Fruit fly (Drosophila melanogaster) whole organism, embryonic: ENCODE measurements around the gene CG12054.
A peak's percentile ranks its signal among the peaks of the same experiment; 100 is the strongest.

ENCODE experiments used
- Aef1 ChIP-seq: fragments of 200-800 bp; sonication (Bioruptor generic); IDR thresholded peaks from 3 replicates; pipeline ENCODE4 v1.3.6; 2022; ENCODE audit warnings: missing biosample characterization, missing genetic modification characterization
- Antp ChIP-seq: fragments of 200-800 bp; sonication (Bioruptor generic); optimal IDR thresholded peaks from 3 replicates; lab custom pipeline; 2016; ENCODE audit warnings: missing biosample characterization, missing genetic modification characterization
- Asciz ChIP-seq: fragments of 200-800 bp; sonication (Bioruptor generic); optimal IDR thresholded peaks from 2 replicates; lab custom pipeline; 2017; ENCODE audit warnings: missing biosample characterization, mild to moderate bottlenecking, missing genetic modification characterization, missing genetic modification reagents
- Bgb ChIP-seq: fragments of 200-800 bp; sonication (Bioruptor generic); IDR thresholded peaks from 2 replicates; pipeline ENCODE4 v1.3.6; 2022; ENCODE audit warnings: missing biosample characterization, missing genetic modification characterization; ENCODE audit not compliant: partially characterized antibody
- CG12071 ChIP-seq: fragments of 200-800 bp; sonication (Bioruptor generic); optimal IDR thresholded peaks from 3 replicates; lab custom pipeline; 2018; ENCODE audit warnings: missing biosample characterization, mild to moderate bottlenecking, missing genetic modification characterization
- CG13775 ChIP-seq: fragments of 200-800 bp; sonication (Bioruptor generic); optimal IDR thresholded peaks from 3 replicates; lab custom pipeline; 2017; ENCODE audit warnings: missing biosample characterization, mild to moderate bottlenecking, missing genetic modification characterization
- CG14860 ChIP-seq: fragments of 200-800 bp; sonication (Bioruptor generic); IDR thresholded peaks from 3 replicates; pipeline ENCODE4 v1.3.6; 2022; ENCODE audit warnings: missing biosample characterization, missing genetic modification characterization; ENCODE audit not compliant: partially characterized antibody
- CG15011 ChIP-seq: fragments of 200-800 bp; sonication (Bioruptor generic); optimal IDR thresholded peaks from 3 replicates; lab custom pipeline; 2018; ENCODE audit warnings: missing biosample characterization, mild to moderate bottlenecking, missing genetic modification characterization
- CG15514 ChIP-seq: fragments of 200-800 bp; sonication (Bioruptor generic); optimal IDR thresholded peaks from 3 replicates; lab custom pipeline; 2017; ENCODE audit warnings: missing biosample characterization, missing genetic modification characterization, mild to moderate bottlenecking, moderate library complexity, missing genetic modification reagents
- CG18599 ChIP-seq: fragments of 200-800 bp; sonication (Bioruptor generic); optimal IDR thresholded peaks from 3 replicates; lab custom pipeline; 2017; ENCODE audit warnings: missing biosample characterization, missing genetic modification characterization, mild to moderate bottlenecking, moderate library complexity, missing genetic modification reagents
- CG2116 ChIP-seq: fragments of 200-800 bp; sonication (Bioruptor generic); optimal IDR thresholded peaks from 3 replicates; lab custom pipeline; 2018; ENCODE audit warnings: missing biosample characterization, mild to moderate bottlenecking, missing genetic modification characterization
- CG2889 ChIP-seq: fragments of 200-800 bp; sonication (Bioruptor generic); IDR thresholded peaks from 3 replicates; pipeline ENCODE4 v1.3.6; 2022; ENCODE audit warnings: missing biosample characterization, missing genetic modification characterization
- CG32532 ChIP-seq: fragments of 200-800 bp; sonication (Bioruptor generic); IDR thresholded peaks from 2 replicates; pipeline ENCODE4 v1.3.6; 2022; ENCODE audit warnings: missing biosample characterization, missing genetic modification characterization
- CG4730 ChIP-seq: fragments of 200-800 bp; sonication (Bioruptor generic); IDR thresholded peaks from 2 replicates; pipeline ENCODE4 v1.3.6; 2022; ENCODE audit warnings: missing biosample characterization, missing genetic modification characterization
- CG4854 ChIP-seq: fragments of 200-800 bp; sonication (Bioruptor generic); optimal IDR thresholded peaks from 2 replicates; lab custom pipeline; 2016; ENCODE audit warnings: missing biosample characterization, missing genetic modification characterization, inconsistent platforms
- CG7556 ChIP-seq: fragments of 200-800 bp; sonication (Bioruptor generic); optimal IDR thresholded peaks from 2 replicates; lab custom pipeline; 2017; ENCODE audit warnings: missing biosample characterization, mild to moderate bottlenecking, missing genetic modification characterization
- CG7987 ChIP-seq: fragments of 200-800 bp; sonication (Bioruptor generic); optimal IDR thresholded peaks from 2 replicates; lab custom pipeline; 2018; ENCODE audit warnings: missing biosample characterization, mild to moderate bottlenecking, missing genetic modification characterization, moderate library complexity
- CG9727 ChIP-seq: fragments of 200-800 bp; sonication (Bioruptor generic); optimal IDR thresholded peaks from 3 replicates; lab custom pipeline; 2017; ENCODE audit warnings: missing biosample characterization, mild to moderate bottlenecking, missing genetic modification characterization
- CG9817 ChIP-seq: fragments of 200-800 bp; sonication (Bioruptor generic); optimal IDR thresholded peaks from 2 replicates; lab custom pipeline; 2018; ENCODE audit warnings: missing biosample characterization, mild to moderate bottlenecking, missing genetic modification characterization, moderate library complexity
- CG9932 ChIP-seq: fragments of 200-800 bp; sonication (Bioruptor generic); IDR thresholded peaks from 2 replicates; pipeline ENCODE4 v1.3.6; 2022; ENCODE audit warnings: missing biosample characterization, missing genetic modification characterization
- CoRest ChIP-seq: fragments of 200-800 bp; sonication (Bioruptor generic); optimal IDR thresholded peaks from 3 replicates; lab custom pipeline; 2018; ENCODE audit warnings: missing biosample characterization, mild to moderate bottlenecking, missing genetic modification characterization, moderate library complexity
- E2f1 ChIP-seq: fragments of 200-800 bp; sonication (Bioruptor generic); IDR thresholded peaks from 2 replicates; pipeline ENCODE4 v1.3.6; 2022; ENCODE audit warnings: missing biosample characterization, missing genetic modification characterization
- Fer3 ChIP-seq: fragments of 200-800 bp; sonication (Bioruptor generic); optimal IDR thresholded peaks from 2 replicates; lab custom pipeline; 2018; ENCODE audit warnings: missing biosample characterization, mild to moderate bottlenecking, missing genetic modification characterization, moderate library complexity
- HHEX ChIP-seq: fragments of 200-800 bp; sonication (Bioruptor generic); optimal IDR thresholded peaks from 3 replicates; lab custom pipeline; 2017; ENCODE audit warnings: missing biosample characterization, mild to moderate bottlenecking, missing genetic modification characterization, missing genetic modification reagents
- Med ChIP-seq: fragments of 200-800 bp; sonication (Bioruptor generic); peaks from one replicate; lab custom pipeline; 2016; ENCODE audit warnings: missing biosample characterization, missing genetic modification characterization, mild to moderate bottlenecking, inconsistent platforms, moderate library complexity
- Nf-YA ChIP-seq: fragments of 200-800 bp; sonication (Bioruptor generic); IDR thresholded peaks from 2 replicates; pipeline ENCODE4 v1.3.6; 2022; ENCODE audit warnings: missing biosample characterization, missing genetic modification characterization
- Optix ChIP-seq: fragments of 200-800 bp; sonication (Bioruptor generic); IDR thresholded peaks from 3 replicates; pipeline ENCODE4 v1.3.6; 2022; ENCODE audit warnings: missing biosample characterization, missing genetic modification characterization
- PHDP ChIP-seq: fragments of 200-800 bp; sonication (Bioruptor generic); optimal IDR thresholded peaks from 3 replicates; lab custom pipeline; 2018; ENCODE audit warnings: missing biosample characterization, mild to moderate bottlenecking, missing genetic modification characterization, moderate library complexity
- TFAM ChIP-seq: fragments of 200-800 bp; sonication (Bioruptor generic); optimal IDR thresholded peaks from 2 replicates; lab custom pipeline; 2017; ENCODE audit warnings: missing biosample characterization, missing genetic modification characterization, inconsistent platforms
- ara ChIP-seq: fragments of 200-800 bp; sonication (Bioruptor generic); IDR thresholded peaks from 2 replicates; pipeline ENCODE4 v1.3.6; 2022; ENCODE audit warnings: missing biosample characterization, missing genetic modification characterization
- bbx ChIP-seq: fragments of 200-800 bp; sonication (Bioruptor generic); IDR thresholded peaks from 2 replicates; pipeline ENCODE4 v1.3.6; 2022; ENCODE audit warnings: missing biosample characterization, missing genetic modification characterization; ENCODE audit not compliant: partially characterized antibody
- cas ChIP-seq: fragments of 200-800 bp; sonication (Bioruptor generic); IDR thresholded peaks from 2 replicates; pipeline ENCODE4 v1.3.6; 2022; ENCODE audit warnings: missing biosample characterization, missing genetic modification characterization
- chn ChIP-seq: fragments of 200-800 bp; sonication (Bioruptor generic); optimal IDR thresholded peaks from 2 replicates; lab custom pipeline; 2016; ENCODE audit warnings: missing biosample characterization, missing genetic modification characterization
- crp ChIP-seq, 2 experiments: fragments of 200-800 bp; sonication (Bioruptor generic); optimal IDR thresholded peaks; 2 replicates in 1 of 2; 3 replicates in 1 of 2; lab custom pipeline; 2017; ENCODE audit warnings: missing biosample characterization in 2 of 2, missing genetic modification characterization in 2 of 2, mild to moderate bottlenecking in 1 of 2, moderate library complexity in 1 of 2
- disco-r ChIP-seq: fragments of 200-800 bp; sonication (Bioruptor generic); optimal IDR thresholded peaks from 2 replicates; lab custom pipeline; 2016; ENCODE audit warnings: missing biosample characterization, missing genetic modification characterization
- dysf ChIP-seq: fragments of 200-800 bp; sonication (Bioruptor generic); IDR thresholded peaks from 3 replicates; pipeline ENCODE4 v1.3.6; 2022; ENCODE audit warnings: missing biosample characterization, missing genetic modification characterization
- fru ChIP-seq: fragments of >200 bp; optimal IDR thresholded peaks from 2 replicates; lab custom pipeline; 2017
- hbn ChIP-seq: fragments of 200-800 bp; sonication (Bioruptor generic); IDR thresholded peaks from 2 replicates; pipeline ENCODE4 v1.3.6; 2022; ENCODE audit warnings: missing biosample characterization, missing genetic modification characterization; ENCODE audit not compliant: partially characterized antibody
- kay ChIP-seq: fragments of 200-800 bp; sonication (Bioruptor generic); optimal IDR thresholded peaks from 2 replicates; lab custom pipeline; 2016; ENCODE audit warnings: missing biosample characterization, missing genetic modification characterization
- lab ChIP-seq: fragments of 200-800 bp; sonication (Bioruptor generic); optimal IDR thresholded peaks from 3 replicates; lab custom pipeline; 2017; ENCODE audit warnings: missing biosample characterization, missing genetic modification characterization, mild to moderate bottlenecking, moderate library complexity, missing genetic modification reagents
- mam ChIP-seq: fragments of 200-800 bp; sonication (Bioruptor generic); optimal IDR thresholded peaks from 3 replicates; lab custom pipeline; 2016; ENCODE audit warnings: missing biosample characterization, missing genetic modification characterization
- pan ChIP-seq, 4 experiments: fragments of >200 bp in 3 of 4; fragments of 200-800 bp in 1 of 4; sonication (Bioruptor generic) in 1 of 4; optimal IDR thresholded peaks in 3 of 4; IDR thresholded peaks in 1 of 4; 2 replicates each; pipeline versions ENCODE4 v1.3.6 to Lab custom; 2017 to 2022; ENCODE audit warnings: missing biosample characterization in 2 of 4, missing genetic modification characterization in 2 of 4, mixed read lengths in 1 of 4
- prd ChIP-seq, 3 experiments: fragments of >200 bp in 2 of 3; fragments of 200-800 bp in 1 of 3; sonication (Bioruptor generic) in 1 of 3; optimal IDR thresholded peaks in 2 of 3; IDR thresholded peaks in 1 of 3; 2 replicates in 2 of 3; 3 replicates in 1 of 3; pipeline versions ENCODE4 v1.3.6 to Lab custom; 2017 to 2022; ENCODE audit warnings: missing biosample characterization in 1 of 3, missing genetic modification characterization in 1 of 3
- salm ChIP-seq: fragments of 200-800 bp; sonication (Bioruptor generic); optimal IDR thresholded peaks from 2 replicates; lab custom pipeline; 2018; ENCODE audit warnings: missing biosample characterization, mild to moderate bottlenecking, missing genetic modification characterization
- scrt ChIP-seq: fragments of 200-800 bp; sonication (Bioruptor generic); optimal IDR thresholded peaks from 2 replicates; lab custom pipeline; 2018; ENCODE audit warnings: missing biosample characterization, mild to moderate bottlenecking, missing genetic modification characterization, moderate library complexity
- shn ChIP-seq: fragments of 200-800 bp; sonication (Bioruptor generic); optimal IDR thresholded peaks from 3 replicates; lab custom pipeline; 2016; ENCODE audit warnings: missing biosample characterization, missing genetic modification characterization
- sima ChIP-seq: fragments of 200-800 bp; sonication (Bioruptor generic); optimal IDR thresholded peaks from 2 replicates; lab custom pipeline; 2016; ENCODE audit warnings: missing biosample characterization, missing genetic modification characterization
- sna ChIP-seq: fragments of 200-800 bp; sonication (Bioruptor generic); IDR thresholded peaks from 2 replicates; pipeline ENCODE4 v1.3.6; 2022; ENCODE audit warnings: missing biosample characterization, missing genetic modification characterization; ENCODE audit not compliant: partially characterized antibody
- wor ChIP-seq: fragments of 200-800 bp; sonication (Bioruptor generic); IDR thresholded peaks from 2 replicates; pipeline ENCODE4 v1.3.6; 2022; ENCODE audit warnings: missing biosample characterization, missing genetic modification characterization
- zen2 ChIP-seq: fragments of 200-800 bp; sonication (Bioruptor generic); IDR thresholded peaks from 3 replicates; pipeline ENCODE4 v1.3.6; 2022; ENCODE audit warnings: missing biosample characterization, missing genetic modification characterization; ENCODE audit not compliant: partially characterized antibody

Gene CG12054

DNA sequence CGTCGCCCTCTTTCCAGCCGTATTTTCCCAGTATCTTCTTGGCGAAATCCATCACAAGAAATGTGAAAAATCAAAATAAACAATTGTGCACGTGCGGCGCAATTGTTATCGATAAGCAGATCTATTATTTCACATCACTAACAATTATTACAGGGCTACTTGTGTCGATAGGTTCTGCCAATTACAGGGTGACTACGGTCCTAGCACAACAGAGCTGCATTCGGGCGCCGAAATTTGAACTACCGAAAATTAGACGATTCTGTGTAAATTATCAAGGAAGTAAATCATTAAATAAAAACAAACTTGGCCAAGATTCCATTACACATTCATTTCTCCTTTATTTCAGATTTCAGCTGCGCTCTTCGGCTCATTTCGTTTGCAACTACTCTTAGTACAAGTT, 4.7 kb upstream of the CG12054 start, which contains the start of gene CG15561 (continued):
- TF ChIP-seq pan (optimal IDR thresholded peaks at IDR 0.05; lab: Kevin White, UChicago) (no peak), pan (GFP tag; optimal IDR thresholded peaks at IDR 0.05 in 1 of 2, IDR thresholded peaks at IDR 0.05 in 1 of 2) (no peak), chn (GFP tag; lab: Kevin White, UChicago) (peak; percentile 34), Aef1 (GFP tag; lab: Robert Waterston, UW) (no peak), sna (GFP tag; lab: Robert Waterston, UW) (no peak), CG13775 (peak; percentile 6), CG4730 (GFP tag; lab: Robert Waterston, UW) (no peak), CG9932 (GFP tag; lab: Robert Waterston, UW) (no peak), CG2889 (GFP tag; lab: Robert Waterston, UW) (no peak), CG18599 (GFP tag; lab: Kevin White, UChicago) (no peak), CoRest (tag; lab: Kevin White, UChicago) (peak; percentile 28), sima (GFP tag; lab: Kevin White, UChicago) (no peak), Nf-YA (no peak), CG7556 (GFP tag; lab: Kevin White, UChicago) (no peak), shn (GFP tag; lab: Kevin White, UChicago) (no peak), ara (GFP tag; lab: Robert Waterston, UW) (no peak), disco-r (GFP tag; lab: Kevin White, UChicago) (no peak), wor (no peak), PHDP (tag; lab: Kevin White, UChicago) (no peak), HHEX (peak; percentile 23), CG14860 (GFP tag; lab: Robert Waterston, UW) (no peak), Asciz (GFP tag; lab: Kevin White, UChicago) (no peak), mam (GFP tag; lab: Kevin White, UChicago) (no peak), hbn (GFP tag; lab: Robert Waterston, UW) (no peak), Bgb (GFP tag; lab: Robert Waterston, UW) (no peak), salm (peak; percentile 35), CG2116 (GFP tag; lab: Kevin White, UChicago) (peak; percentile 99), CG15514 (GFP tag; lab: Kevin White, UChicago) (peak; percentile 81), Antp (GFP tag; lab: Kevin White, UChicago) (peak; percentile 26), Optix (no peak), crp (GFP tag; optimal IDR thresholded peaks at IDR 0.05; lab: Kevin White, UChicago) (peak in 1 of 2 experiments; percentile 2), scrt (GFP tag; lab: Kevin White, UChicago) (no peak), bbx (GFP tag; lab: Robert Waterston, UW) (no peak), kay (GFP tag; lab: Kevin White, UChicago) (no peak), CG9727 (GFP tag; lab: Kevin White, UChicago) (peak; percentile 37), dysf (GFP tag; lab: Robert Waterston, UW) (no peak), zen2 (GFP tag; lab: Robert Waterston, UW) (no peak), fru (lab: Kevin White, UChicago) (no peak), CG9817 (tag; lab: Kevin White, UChicago) (no peak), TFAM (no peak), CG7987 (GFP tag; lab: Kevin White, UChicago) (peak; percentile 84), prd (optimal IDR thresholded peaks at IDR 0.05; lab: Kevin White, UChicago) (no peak), prd (GFP tag; IDR thresholded peaks at IDR 0.05; lab: Robert Waterston, UW) (no peak), CG32532 (GFP tag; lab: Robert Waterston, UW) (no peak), CG12071 (peak; percentile 41), Med (GFP tag; lab: Kevin White, UChicago) (peak; percentile 94), Fer3 (tag; lab: Kevin White, UChicago) (peak; percentile 55), E2f1 (GFP tag; lab: Robert Waterston, UW) (no peak), CG15011 (GFP tag; lab: Kevin White, UChicago) (no peak), cas (GFP tag; lab: Robert Waterston, UW) (no peak), CG4854 (GFP tag; lab: Kevin White, UChicago) (no peak), lab (GFP tag; lab: Kevin White, UChicago) (no peak)
